Fruit fly (Drosophila melanogaster): ENCODE results near the gene CG7202.

CG7202 gene

DNA sequence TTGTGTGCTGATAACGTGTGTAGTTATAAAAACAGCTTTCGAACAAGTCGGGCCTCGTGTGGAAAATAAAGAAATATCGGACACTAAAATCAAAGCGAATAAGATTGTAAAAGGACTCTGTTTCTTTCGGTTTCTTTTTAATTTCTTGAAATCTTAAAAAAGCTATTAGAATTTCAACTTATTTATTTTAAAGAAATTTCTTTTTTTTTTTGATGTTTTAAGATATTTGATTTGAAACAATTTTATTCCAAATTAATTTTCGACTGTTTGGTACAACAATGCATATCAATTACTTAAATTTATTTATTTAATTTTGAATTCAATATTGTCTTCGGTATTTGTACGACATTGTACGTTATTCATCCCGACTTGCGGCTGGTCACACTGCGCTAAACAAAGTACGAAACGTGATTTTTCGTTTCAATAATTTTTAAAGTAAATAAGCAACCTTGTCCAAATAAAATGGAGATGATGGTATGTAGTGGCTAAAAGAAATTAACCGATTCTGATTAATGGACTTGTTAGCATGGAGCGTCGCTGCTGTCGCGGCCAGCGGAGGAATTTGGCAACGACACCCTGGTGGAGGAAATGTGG lies at the start of gene CG7202, which contains the start of gene CG7519:
Gene CG7202 (minus strand): TSS at position 51 of the 594 bp plus-strand sequence.
Gene CG7519 (plus strand): TSS at position 361 of the 594 bp plus-strand sequence.
- TF ChIP-seq dm (GFP tag; optimal IDR thresholded peaks at IDR 0.05) = peak; percentile 38
- TF ChIP-seq CG3995 (GFP tag; optimal IDR thresholded peaks at IDR 0.05) = peak; percentile 43
- 0 out of 2 replicates have a peak, but pooled peaks have one; percentile 12 for TF ChIP-seq Scr (GFP tag; IDR thresholded peaks at IDR 0.05; ENCODE audit: partially characterized antibody)
- peak; percentile 67 for TF ChIP-seq gfzf (GFP tag; optimal IDR thresholded peaks at IDR 0.05)
- TF ChIP-seq CG3838 (GFP tag; optimal IDR thresholded peaks at IDR 0.05) = no peak
- no peak for TF ChIP-seq btn (GFP tag; optimal IDR thresholded peaks at IDR 0.05)
- no peak for TF ChIP-seq sim (GFP tag; IDR thresholded peaks at IDR 0.05)
- peak; percentile 8 for TF ChIP-seq CG10267 (tag; optimal IDR thresholded peaks at IDR 0.05)
- TF ChIP-seq Med (GFP tag) = peak; percentile 24
- TF ChIP-seq CG10366 (GFP tag; IDR thresholded peaks at IDR 0.05) = no peak
- no peak for TF ChIP-seq HLH3B (GFP tag; IDR thresholded peaks at IDR 0.05)
- TF ChIP-seq tup (GFP tag; optimal IDR thresholded peaks at IDR 0.05) = no peak
- TF ChIP-seq repo (GFP tag; optimal IDR thresholded peaks at IDR 0.05) = no peak
- no peak for TF ChIP-seq grau (tag; optimal IDR thresholded peaks at IDR 0.05)
- no peak for TF ChIP-seq CG10147 (GFP tag; optimal IDR thresholded peaks at IDR 0.05)
- TF ChIP-seq chm (GFP tag; IDR thresholded peaks at IDR 0.05) = no peak
- TF ChIP-seq CG4617 (GFP tag; optimal IDR thresholded peaks at IDR 0.05; ENCODE audit: borderline replicate concordance) = peak; percentile 64
- peak; percentile 72 for TF ChIP-seq stwl (tag; optimal IDR thresholded peaks at IDR 0.05)
- peak; percentile 13 for TF ChIP-seq CG8290 (GFP tag; optimal IDR thresholded peaks at IDR 0.05)
- TF ChIP-seq CG8290 (tag; optimal IDR thresholded peaks at IDR 0.05) = no peak
- TF ChIP-seq kah (GFP tag; optimal IDR thresholded peaks at IDR 0.05) = no peak
- peak; percentile 9 for TF ChIP-seq phol (tag; optimal IDR thresholded peaks at IDR 0.05)
- TF ChIP-seq Dp (GFP tag; optimal IDR thresholded peaks at IDR 0.05) = peak; percentile 42
- TF ChIP-seq YL-1 (GFP tag; optimal IDR thresholded peaks at IDR 0.05) = peak; percentile 33
- peak; percentile 35 for TF ChIP-seq pzg (GFP tag; optimal IDR thresholded peaks at IDR 0.05)
- peak; percentile 14 for TF ChIP-seq CG17829 (tag; optimal IDR thresholded peaks at IDR 0.05)
- no peak for TF ChIP-seq vfl (GFP tag; optimal IDR thresholded peaks at IDR 0.05)
- peak; percentile 33 for TF ChIP-seq nerfin-1 (tag; optimal IDR thresholded peaks at IDR 0.05)
- TF ChIP-seq zen2 (GFP tag; IDR thresholded peaks at IDR 0.05; ENCODE audit: partially characterized antibody) = no peak
- peak; percentile 27; the same call in 1 of the 3 replicates for TF ChIP-seq gce (GFP tag; IDR thresholded peaks at IDR 0.05)
- no peak for TF ChIP-seq CG14860 (GFP tag; IDR thresholded peaks at IDR 0.05; ENCODE audit: partially characterized antibody)
- TF ChIP-seq CG14710 (tag; optimal IDR thresholded peaks at IDR 0.05) = peak; percentile 9
- TF ChIP-seq trem (tag; optimal IDR thresholded peaks at IDR 0.05) = peak; percentile 47
- TF ChIP-seq BEAF-32 (GFP tag; optimal IDR thresholded peaks at IDR 0.05) = peak; percentile 7
- TF ChIP-seq CG9797 (GFP tag; optimal IDR thresholded peaks at IDR 0.05) = peak; percentile 55
- TF ChIP-seq E2f2 (GFP tag; IDR thresholded peaks at IDR 0.05) = no peak
- no peak for TF ChIP-seq Oli (tag; optimal IDR thresholded peaks at IDR 0.05)
- peak; percentile 55 for TF ChIP-seq MESR4 (GFP tag; optimal IDR thresholded peaks at IDR 0.05)
- no peak for TF ChIP-seq bsh (GFP tag; optimal IDR thresholded peaks at IDR 0.05)
- peak; percentile 26; the same call in 1 of the 2 replicates for TF ChIP-seq CG13287 (GFP tag; IDR thresholded peaks at IDR 0.05; ENCODE audit: partially characterized antibody)
- no peak for TF ChIP-seq CG18262 (tag; optimal IDR thresholded peaks at IDR 0.05)
- no peak for TF ChIP-seq sob (GFP tag; IDR thresholded peaks at IDR 0.05)
- no peak for TF ChIP-seq dpn (GFP tag; optimal IDR thresholded peaks at IDR 0.05)
- no peak for TF ChIP-seq HmgZ (tag; optimal IDR thresholded peaks at IDR 0.05)
- TF ChIP-seq MBD-R2 (GFP tag; IDR thresholded peaks at IDR 0.05) = peak; percentile 45; the same call in 1 of the 2 replicates
